Worm (Caenorhabditis elegans): ENCODE data around the gene pqn-10.

Gene pqn-10

ce11 chrIII:6514673-6515072, 13.3 kb upstream of the pqn-10 start, which contains the start of gene acr-5:
Gene acr-5, minus strand, starts transcription at chrIII:6514773.
- TF ChIP-seq hmbx-1 (tag; optimal IDR thresholded peaks at IDR 0.05) (no peak), sea-1 (GFP tag; conservative IDR thresholded peaks at IDR 0.05) (no peak), tbx-37 (GFP tag; conservative IDR thresholded peaks at IDR 0.05) (no peak), hmg-4 (GFP tag; optimal IDR thresholded peaks at IDR 0.05) (no peak), F13C5.2 (tag; optimal IDR thresholded peaks at IDR 0.05) (no peak), scrt-1 (GFP tag; IDR thresholded peaks at IDR 0.05) (no peak), tra-4 (tag; optimal IDR thresholded peaks at IDR 0.05) (no peak), hnd-1 (tag; optimal IDR thresholded peaks at IDR 0.05) (no peak)

ce11 chrIII:6519949-6520348, 8.1 kb upstream of the pqn-10 start, which contains the start of gene C09E7.10:
Gene C09E7.10, minus strand, starts transcription at chrIII:6520049.
- TF ChIP-seq ama-1 (optimal IDR thresholded peaks at IDR 0.05) (no peak), tbx-37 (GFP tag; conservative IDR thresholded peaks at IDR 0.05) (no peak), tbx-11 (GFP tag; IDR thresholded peaks at IDR 0.05) (no peak), ets-7 (tag; optimal IDR thresholded peaks at IDR 0.05) (no peak), ceh-36 (tag; optimal IDR thresholded peaks at IDR 0.05) (no peak), sea-1 (GFP tag; conservative IDR thresholded peaks at IDR 0.05) (no peak), pes-1 (GFP tag; IDR thresholded peaks at IDR 0.05) (no peak), aly-1 (tag; optimal IDR thresholded peaks at IDR 0.05) (no peak), tra-4 (tag; optimal IDR thresholded peaks at IDR 0.05) (no peak), hmg-4 (GFP tag; optimal IDR thresholded peaks at IDR 0.05) (no peak)

- TF ChIP-seq F13C5.2 (tag; optimal IDR thresholded peaks at IDR 0.05) (no peak), ceh-36 (tag; optimal IDR thresholded peaks at IDR 0.05) (no peak), tbx-37 (GFP tag; conservative IDR thresholded peaks at IDR 0.05) (no peak), tra-4 (tag; optimal IDR thresholded peaks at IDR 0.05) (no peak), ceh-13 (GFP tag; optimal IDR thresholded peaks at IDR 0.05) (no peak), tbx-11 (GFP tag; IDR thresholded peaks at IDR 0.05) (no peak), B0310.2 (tag; optimal IDR thresholded peaks at IDR 0.05) (no peak), hnd-1 (tag; optimal IDR thresholded peaks at IDR 0.05) (no peak), pes-1 (GFP tag; IDR thresholded peaks at IDR 0.05) (no peak), aly-1 (tag; optimal IDR thresholded peaks at IDR 0.05) (no peak), hmbx-1 (tag; optimal IDR thresholded peaks at IDR 0.05) (no peak), ama-1 (optimal IDR thresholded peaks at IDR 0.05) (no peak), scrt-1 (GFP tag; IDR thresholded peaks at IDR 0.05) (no peak), ets-7 (tag; optimal IDR thresholded peaks at IDR 0.05) (no peak), sea-1 (GFP tag; conservative IDR thresholded peaks at IDR 0.05) (no peak)
These were observed 2.4 kb upstream of the pqn-10 start, which contains the start of gene oig-1 for ce11 chrIII:6525557-6525956. Gene oig-1, minus strand, starts transcription at chrIII:6525657.

- TF ChIP-seq ama-1 (optimal IDR thresholded peaks at IDR 0.05) (no peak), ceh-36 (tag; optimal IDR thresholded peaks at IDR 0.05) (no peak), flt-1 (GFP tag; IDR thresholded peaks at IDR 0.05) (no peak), ets-7 (tag; optimal IDR thresholded peaks at IDR 0.05) (no peak), F13C5.2 (tag; optimal IDR thresholded peaks at IDR 0.05) (no peak), scrt-1 (GFP tag; IDR thresholded peaks at IDR 0.05) (no peak), tra-4 (tag; optimal IDR thresholded peaks at IDR 0.05) (no peak), hmg-4 (GFP tag; optimal IDR thresholded peaks at IDR 0.05) (no peak), B0310.2 (tag; optimal IDR thresholded peaks at IDR 0.05) (no peak), hmbx-1 (tag; optimal IDR thresholded peaks at IDR 0.05) (no peak), sea-1 (GFP tag; conservative IDR thresholded peaks at IDR 0.05) (no peak), ceh-13 (GFP tag; optimal IDR thresholded peaks at IDR 0.05) (no peak), pes-1 (GFP tag; IDR thresholded peaks at IDR 0.05) (no peak), tbx-11 (GFP tag; IDR thresholded peaks at IDR 0.05) (no peak), hnd-1 (tag; optimal IDR thresholded peaks at IDR 0.05) (no peak), aly-1 (tag; optimal IDR thresholded peaks at IDR 0.05) (no peak), tbx-37 (GFP tag; conservative IDR thresholded peaks at IDR 0.05) (no peak)
These were observed 3.1 kb downstream of the pqn-10 start, which contains the start of gene C09E7.11 for ce11 chrIII:6531099-6531498. Gene C09E7.11, plus strand, starts transcription at chrIII:6531399.

ce11 chrIII:6532647-6533046, 4.6 kb downstream of the pqn-10 start, which contains the start of gene srxa-5:
Gene srxa-5, plus strand, starts transcription at chrIII:6532947.
- TF ChIP-seq ceh-13 (GFP tag; optimal IDR thresholded peaks at IDR 0.05) (no peak), scrt-1 (GFP tag; IDR thresholded peaks at IDR 0.05) (no peak)

ce11 chrIII:6536945-6537568, 9.1 kb downstream of the pqn-10 start, which contains the start of gene C09E7.4:
Gene C09E7.4, minus strand, starts transcription at chrIII:6536995.
- TF ChIP-seq ceh-36 (tag; optimal IDR thresholded peaks at IDR 0.05) (peak; percentile 9), hmg-4 (GFP tag; optimal IDR thresholded peaks at IDR 0.05) (no peak), tra-4 (tag; optimal IDR thresholded peaks at IDR 0.05) (no peak), hmbx-1 (tag; optimal IDR thresholded peaks at IDR 0.05) (no peak), pes-1 (GFP tag; IDR thresholded peaks at IDR 0.05) (no peak; the same call in 1 of the 2 replicates), F13C5.2 (tag; optimal IDR thresholded peaks at IDR 0.05) (peak; percentile 65), aly-1 (tag; optimal IDR thresholded peaks at IDR 0.05) (peak; percentile 38), hnd-1 (tag; optimal IDR thresholded peaks at IDR 0.05) (no peak), ets-7 (tag; optimal IDR thresholded peaks at IDR 0.05) (peak; percentile 22), flt-1 (GFP tag; IDR thresholded peaks at IDR 0.05) (no peak), tbx-11 (GFP tag; IDR thresholded peaks at IDR 0.05) (no peak), tbx-37 (GFP tag; conservative IDR thresholded peaks at IDR 0.05) (no peak), scrt-1 (GFP tag; IDR thresholded peaks at IDR 0.05) (no peak), ama-1 (optimal IDR thresholded peaks at IDR 0.05) (no peak), ceh-13 (GFP tag; optimal IDR thresholded peaks at IDR 0.05) (no peak), sea-1 (GFP tag; conservative IDR thresholded peaks at IDR 0.05) (no peak), B0310.2 (tag; optimal IDR thresholded peaks at IDR 0.05) (no peak)

ce11 chrIII:6551187-6552058, 23.4 kb downstream of the pqn-10 start, which contains the start of gene C09E7.7:
Gene C09E7.7, minus strand, starts transcription at chrIII:6551243.
- TF ChIP-seq pes-1 (GFP tag; IDR thresholded peaks at IDR 0.05): peak; percentile 60
- TF ChIP-seq ets-7 (tag; optimal IDR thresholded peaks at IDR 0.05): peak; percentile 50
- peak; percentile 74 for TF ChIP-seq tbx-37 (GFP tag; conservative IDR thresholded peaks at IDR 0.05)
- TF ChIP-seq tbx-11 (GFP tag; IDR thresholded peaks at IDR 0.05): peak; percentile 24; the same call in 1 of the 2 replicates
- peak; percentile 71 for TF ChIP-seq sea-1 (GFP tag; conservative IDR thresholded peaks at IDR 0.05)
- TF ChIP-seq hmg-4 (GFP tag; optimal IDR thresholded peaks at IDR 0.05): peak; percentile 39
- TF ChIP-seq aly-1 (tag; optimal IDR thresholded peaks at IDR 0.05): peak; percentile 73

All from whole organism, early embryonic.